Fruit fly (Drosophila melanogaster) whole organism, embryonic: ENCODE data around the gene CG32847.

Experiments
- B-H2 ChIP-seq: fragments of 200-800 bp; sonication (Bioruptor generic); optimal IDR thresholded peaks from 2 replicates; lab custom pipeline; 2018; ENCODE audit warnings: missing biosample characterization, mild to moderate bottlenecking, missing genetic modification characterization
- BtbVII ChIP-seq: fragments of 200-800 bp; sonication (Bioruptor generic); optimal IDR thresholded peaks from 3 replicates; lab custom pipeline; 2017; ENCODE audit warnings: missing biosample characterization, mild to moderate bottlenecking, missing genetic modification characterization
- Bteb2 ChIP-seq: fragments of 200-800 bp; sonication (Bioruptor generic); optimal IDR thresholded peaks from 2 replicates; lab custom pipeline; 2016; ENCODE audit warnings: missing biosample characterization, missing genetic modification characterization
- CG11398 ChIP-seq: fragments of 200-800 bp; sonication (Bioruptor generic); optimal IDR thresholded peaks from 2 replicates; lab custom pipeline; 2016; ENCODE audit warnings: missing biosample characterization, missing genetic modification characterization
- CG11504 ChIP-seq: fragments of 200-800 bp; sonication (Bioruptor generic); optimal IDR thresholded peaks from 3 replicates; lab custom pipeline; 2019; ENCODE audit warnings: missing biosample characterization, mild to moderate bottlenecking, missing genetic modification characterization, moderate library complexity
- CG1233 ChIP-seq: fragments of 200-800 bp; sonication (Bioruptor generic); optimal IDR thresholded peaks from 4 replicates; lab custom pipeline; 2018; ENCODE audit warnings: missing biosample characterization, mild to moderate bottlenecking, missing genetic modification characterization
- CG13123 ChIP-seq: fragments of 200-800 bp; sonication (Bioruptor generic); optimal IDR thresholded peaks from 2 replicates; lab custom pipeline; 2016; ENCODE audit warnings: missing biosample characterization, missing genetic modification characterization
- CG13287 ChIP-seq: fragments of 200-800 bp; sonication (Bioruptor generic); IDR thresholded peaks from 2 replicates; pipeline ENCODE4 v1.3.6; 2022; ENCODE audit warnings: missing biosample characterization, missing genetic modification characterization; ENCODE audit not compliant: partially characterized antibody
- CG15696 ChIP-seq: fragments of 200-800 bp; sonication (Bioruptor generic); optimal IDR thresholded peaks from 2 replicates; lab custom pipeline; 2019; ENCODE audit warnings: missing biosample characterization, mild to moderate bottlenecking, missing genetic modification characterization, moderate library complexity
- CG1602 ChIP-seq: fragments of 200-800 bp; sonication (Bioruptor generic); optimal IDR thresholded peaks from 3 replicates; lab custom pipeline; 2016; ENCODE audit warnings: missing biosample characterization, missing genetic modification characterization
- CG1603 ChIP-seq: fragments of 200-800 bp; sonication (Bioruptor generic); optimal IDR thresholded peaks from 2 replicates; lab custom pipeline; 2019; ENCODE audit warnings: missing biosample characterization, mild to moderate bottlenecking, missing genetic modification characterization, moderate library complexity
- CG16779 ChIP-seq: fragments of 200-800 bp; sonication (Bioruptor generic); IDR thresholded peaks from 2 replicates; pipeline ENCODE4 v1.3.6; 2022; ENCODE audit warnings: missing biosample characterization, missing genetic modification characterization
- CG16813 ChIP-seq: fragments of 200-800 bp; sonication (Bioruptor generic); IDR thresholded peaks from 3 replicates; pipeline ENCODE4 v1.3.6; 2022; ENCODE audit warnings: missing biosample characterization, missing genetic modification characterization; ENCODE audit not compliant: partially characterized antibody
- CG1792 ChIP-seq: fragments of 200-800 bp; sonication (Bioruptor generic); optimal IDR thresholded peaks from 2 replicates; lab custom pipeline; 2016; ENCODE audit warnings: missing biosample characterization, missing genetic modification characterization
- CG31365 ChIP-seq: fragments of 200-800 bp; sonication (Bioruptor generic); optimal IDR thresholded peaks from 2 replicates; lab custom pipeline; 2018; ENCODE audit warnings: missing biosample characterization, mild to moderate bottlenecking, missing genetic modification characterization
- CG6654 ChIP-seq: fragments of 200-800 bp; sonication (Bioruptor generic); optimal IDR thresholded peaks from 2 replicates; lab custom pipeline; 2017; ENCODE audit warnings: missing biosample characterization, mild to moderate bottlenecking, missing genetic modification characterization
- CG7271 ChIP-seq: fragments of 200-800 bp; sonication (Bioruptor generic); optimal IDR thresholded peaks from 2 replicates; lab custom pipeline; 2018; ENCODE audit warnings: missing biosample characterization, mild to moderate bottlenecking, missing genetic modification characterization, moderate library complexity
- CG7963 ChIP-seq: fragments of 200-800 bp; sonication (Bioruptor generic); IDR thresholded peaks from 3 replicates; pipeline ENCODE4 v1.3.6; 2022; ENCODE audit warnings: missing biosample characterization, missing genetic modification characterization; ENCODE audit not compliant: partially characterized antibody
- CHES-1-like ChIP-seq: fragments of 200-800 bp; sonication (Bioruptor generic); optimal IDR thresholded peaks from 2 replicates; lab custom pipeline; 2016; ENCODE audit warnings: missing biosample characterization, missing genetic modification characterization
- CkIIα-i1 ChIP-seq: fragments of 200-800 bp; sonication (Bioruptor generic); IDR thresholded peaks from 2 replicates; pipeline ENCODE4 v1.3.6; 2022; ENCODE audit warnings: missing biosample characterization, missing genetic modification characterization
- Dad ChIP-seq: fragments of 200-800 bp; sonication (Bioruptor generic); optimal IDR thresholded peaks from 3 replicates; lab custom pipeline; 2016; ENCODE audit warnings: missing biosample characterization, missing genetic modification characterization
- E2f1 ChIP-seq: fragments of 200-800 bp; sonication (Bioruptor generic); IDR thresholded peaks from 2 replicates; pipeline ENCODE4 v1.3.6; 2022; ENCODE audit warnings: missing biosample characterization, missing genetic modification characterization
- Fer1 ChIP-seq: fragments of 200-800 bp; sonication (Bioruptor generic); optimal IDR thresholded peaks from 2 replicates; lab custom pipeline; 2017; ENCODE audit warnings: missing biosample characterization, mild to moderate bottlenecking, missing genetic modification characterization
- HLH54F ChIP-seq: fragments of 200-800 bp; sonication (Bioruptor generic); optimal IDR thresholded peaks from 3 replicates; lab custom pipeline; 2016; ENCODE audit warnings: missing biosample characterization, missing genetic modification characterization
- Jarid2 ChIP-seq: fragments of 200-800 bp; sonication (Bioruptor generic); optimal IDR thresholded peaks from 3 replicates; lab custom pipeline; 2017; ENCODE audit warnings: mild to moderate bottlenecking, missing biosample characterization, missing genetic modification reagents, missing genetic modification characterization
- Mes4 ChIP-seq: fragments of 200-800 bp; sonication (Bioruptor generic); optimal IDR thresholded peaks from 2 replicates; lab custom pipeline; 2016; ENCODE audit warnings: missing biosample characterization, missing genetic modification characterization
- Neu2 ChIP-seq: fragments of 200-800 bp; sonication (Bioruptor generic); optimal IDR thresholded peaks from 3 replicates; lab custom pipeline; 2016; ENCODE audit warnings: missing biosample characterization, missing genetic modification characterization, borderline replicate concordance
- Oli ChIP-seq: fragments of 200-800 bp; sonication (Bioruptor generic); optimal IDR thresholded peaks from 2 replicates; lab custom pipeline; 2018; ENCODE audit warnings: missing biosample characterization, mild to moderate bottlenecking, missing genetic modification characterization, moderate library complexity
- Optix ChIP-seq: fragments of 200-800 bp; sonication (Bioruptor generic); IDR thresholded peaks from 3 replicates; pipeline ENCODE4 v1.3.6; 2022; ENCODE audit warnings: missing biosample characterization, missing genetic modification characterization
- Pdp1 ChIP-seq, 2 experiments: fragments of 200-800 bp; sonication (Bioruptor generic); optimal IDR thresholded peaks; 3 replicates each; lab custom pipeline; 2016; ENCODE audit warnings: missing biosample characterization in 2 of 2, missing genetic modification characterization in 2 of 2, mild to moderate bottlenecking in 1 of 2, moderate library complexity in 1 of 2
- Scr ChIP-seq: fragments of 200-800 bp; sonication (Bioruptor generic); IDR thresholded peaks from 2 replicates; pipeline ENCODE4 v1.3.6; 2022; ENCODE audit warnings: missing biosample characterization, missing genetic modification characterization; ENCODE audit not compliant: partially characterized antibody
- Vsx1 ChIP-seq: fragments of 200-800 bp; sonication (Bioruptor generic); optimal IDR thresholded peaks from 2 replicates; lab custom pipeline; 2017; ENCODE audit warnings: missing biosample characterization, mild to moderate bottlenecking, missing genetic modification characterization, missing genetic modification reagents
- ase ChIP-seq: fragments of 200-800 bp; sonication (Bioruptor generic); IDR thresholded peaks from 3 replicates; pipeline ENCODE4 v1.3.6; 2022; ENCODE audit warnings: missing biosample characterization, missing genetic modification characterization
- cato ChIP-seq: fragments of 200-800 bp; sonication (Bioruptor generic); optimal IDR thresholded peaks from 2 replicates; lab custom pipeline; 2016; ENCODE audit warnings: missing biosample characterization, missing genetic modification characterization, borderline replicate concordance
- crc ChIP-seq: fragments of 200-800 bp; sonication (Bioruptor generic); optimal IDR thresholded peaks from 2 replicates; lab custom pipeline; 2016; ENCODE audit warnings: missing biosample characterization, missing genetic modification characterization
- crol ChIP-seq: fragments of 200-800 bp; sonication (Bioruptor generic); IDR thresholded peaks from 2 replicates; pipeline ENCODE4 v1.3.6; 2022; ENCODE audit warnings: missing biosample characterization, missing genetic modification characterization
- crp ChIP-seq, 2 experiments: fragments of 200-800 bp; sonication (Bioruptor generic); optimal IDR thresholded peaks; 2 replicates in 1 of 2; 3 replicates in 1 of 2; lab custom pipeline; 2017; ENCODE audit warnings: missing biosample characterization in 2 of 2, missing genetic modification characterization in 2 of 2, mild to moderate bottlenecking in 1 of 2, moderate library complexity in 1 of 2
- dati ChIP-seq: fragments of 200-800 bp; sonication (Bioruptor generic); IDR thresholded peaks from 2 replicates; pipeline ENCODE4 v1.3.6; 2022; ENCODE audit warnings: missing biosample characterization, missing genetic modification characterization
- fd96Cb ChIP-seq: fragments of 200-800 bp; sonication (Bioruptor generic); optimal IDR thresholded peaks from 2 replicates; lab custom pipeline; 2018; ENCODE audit warnings: missing biosample characterization, mild to moderate bottlenecking, missing genetic modification characterization, moderate library complexity
- ken ChIP-seq: fragments of 200-800 bp; sonication (Bioruptor generic); IDR thresholded peaks from 3 replicates; pipeline ENCODE4 v1.3.6; 2022; ENCODE audit warnings: missing biosample characterization, missing genetic modification characterization
- kni ChIP-seq: fragments of 200-800 bp; sonication (Bioruptor generic); optimal IDR thresholded peaks from 3 replicates; lab custom pipeline; 2017; ENCODE audit warnings: mild to moderate bottlenecking, missing biosample characterization, missing genetic modification reagents, missing genetic modification characterization
- mam ChIP-seq: fragments of 200-800 bp; sonication (Bioruptor generic); optimal IDR thresholded peaks from 3 replicates; lab custom pipeline; 2016; ENCODE audit warnings: missing biosample characterization, missing genetic modification characterization
- p53 ChIP-seq: fragments of 200-800 bp; sonication (Bioruptor generic); optimal IDR thresholded peaks from 2 replicates; lab custom pipeline; 2016; ENCODE audit warnings: missing biosample characterization, missing genetic modification characterization
- pfk ChIP-seq: fragments of 200-800 bp; sonication (Bioruptor generic); optimal IDR thresholded peaks from 2 replicates; lab custom pipeline; 2018; ENCODE audit warnings: missing biosample characterization, mild to moderate bottlenecking, missing genetic modification characterization, moderate library complexity
- salm ChIP-seq: fragments of 200-800 bp; sonication (Bioruptor generic); optimal IDR thresholded peaks from 2 replicates; lab custom pipeline; 2018; ENCODE audit warnings: missing biosample characterization, mild to moderate bottlenecking, missing genetic modification characterization
- sc ChIP-seq, 3 experiments: fragments of >200 bp in 2 of 3; fragments of 200-800 bp in 1 of 3; sonication (Bioruptor generic) in 1 of 3; optimal IDR thresholded peaks; 2 replicates in 2 of 3; 3 replicates in 1 of 3; lab custom pipeline; 2017; ENCODE audit warnings: mild to moderate bottlenecking in 1 of 3, missing biosample characterization in 1 of 3, missing genetic modification characterization in 1 of 3, missing genetic modification reagents in 1 of 3
- slp2 ChIP-seq: fragments of 200-800 bp; sonication (Bioruptor generic); optimal IDR thresholded peaks from 2 replicates; lab custom pipeline; 2016; ENCODE audit warnings: missing biosample characterization, missing genetic modification characterization

Gene CG32847

dm6 chr3L:15158330-15159114 lies 37.1 kb downstream of the CG32847 start, which contains the start of the genes Msh6 and Prp31 (continued):
- TF ChIP-seq Fer1, result peak; percentile 40
- peak; percentile 79 for TF ChIP-seq mam (GFP tag; lab: Kevin White, UChicago)
- TF ChIP-seq Mes4 (GFP tag; lab: Kevin White, UChicago), result peak; percentile 41
- peak; percentile 29; the same call in 1 of the 2 replicates for TF ChIP-seq E2f1
- peak; percentile 39; the same call in 1 of the 3 replicates for TF ChIP-seq ken (GFP tag; lab: Robert Waterston, UW)
- no peak for TF ChIP-seq kni (GFP tag; lab: Kevin White, UChicago)
- peak; percentile 75 for TF ChIP-seq slp2
- TF ChIP-seq ase (GFP tag; lab: Robert Waterston, UW), result 0 out of 3 replicates have a peak, but pooled peaks have one; percentile 8
- TF ChIP-seq CHES-1-like, result peak; percentile 26
- no peak for TF ChIP-seq dati
- no peak for TF ChIP-seq Jarid2 (GFP tag; lab: Kevin White, UChicago)
- TF ChIP-seq CG7963 (GFP tag; lab: Robert Waterston, UW), result no peak
- TF ChIP-seq fd96Cb (tag; lab: Kevin White, UChicago), result peak; percentile 79
- peak in 1 of 2 experiments; percentile 28 for TF ChIP-seq crp (GFP tag; optimal IDR thresholded peaks at IDR 0.05; lab: Kevin White, UChicago)
- TF ChIP-seq crc (GFP tag; lab: Kevin White, UChicago), result peak; percentile 36
- peak; percentile 58 to 94 for TF ChIP-seq Pdp1 (GFP tag; optimal IDR thresholded peaks at IDR 0.05; lab: Kevin White, UChicago)
- no peak for TF ChIP-seq CG7271 (tag; lab: Kevin White, UChicago)
- TF ChIP-seq CG31365 (tag; lab: Kevin White, UChicago), result no peak
- no peak for TF ChIP-seq CG13123
- peak; percentile 62 for TF ChIP-seq Bteb2 (GFP tag; lab: Kevin White, UChicago)
- no peak for TF ChIP-seq sc (optimal IDR thresholded peaks at IDR 0.05; lab: Kevin White, UChicago)
- peak; percentile 46 for TF ChIP-seq sc (GFP tag; optimal IDR thresholded peaks at IDR 0.05; lab: Kevin White, UChicago)
- TF ChIP-seq CG1603 (tag; lab: Kevin White, UChicago), result peak; percentile 35
- peak; percentile 49 for TF ChIP-seq B-H2 (GFP tag; lab: Kevin White, UChicago)
- no peak for TF ChIP-seq crol (GFP tag; lab: Robert Waterston, UW)
- TF ChIP-seq CG11398, result no peak
- TF ChIP-seq CG1233, result peak; percentile 63
- TF ChIP-seq CG13287 (GFP tag; lab: Robert Waterston, UW), result no peak
- peak; percentile 31 for TF ChIP-seq CG1792 (GFP tag; lab: Kevin White, UChicago)
- no peak for TF ChIP-seq Neu2 (GFP tag; lab: Kevin White, UChicago)
- TF ChIP-seq Optix, result no peak
- TF ChIP-seq CG6654 (GFP tag; lab: Kevin White, UChicago), result peak; percentile 44
- TF ChIP-seq HLH54F, result peak; percentile 69
- TF ChIP-seq CG1602, result peak; percentile 78
- no peak for TF ChIP-seq Dad (GFP tag; lab: Kevin White, UChicago)
- no peak for TF ChIP-seq CG11504
- TF ChIP-seq pfk (GFP tag; lab: Kevin White, UChicago), result no peak
- TF ChIP-seq CG16813 (GFP tag; lab: Robert Waterston, UW), result no peak; the same call in 2 of the 3 replicates
- TF ChIP-seq Scr, result no peak
- TF ChIP-seq salm, result no peak
- TF ChIP-seq BtbVII (GFP tag; lab: Kevin White, UChicago), result no peak
- TF ChIP-seq cato (GFP tag; lab: Kevin White, UChicago), result peak; percentile 59
- no peak for TF ChIP-seq Vsx1 (GFP tag; lab: Kevin White, UChicago)
- no peak for TF ChIP-seq CkIIα-i1
- TF ChIP-seq CG15696 (tag; lab: Kevin White, UChicago), result peak; percentile 75
- TF ChIP-seq p53 (GFP tag; lab: Kevin White, UChicago), result no peak
- TF ChIP-seq Oli, result peak; percentile 78
- no peak for TF ChIP-seq CG16779 (GFP tag; lab: Robert Waterston, UW)
